Fruit fly (Drosophila melanogaster): Measurements from ENCODE around the gene Acsf3.

Gene Acsf3

DNA sequence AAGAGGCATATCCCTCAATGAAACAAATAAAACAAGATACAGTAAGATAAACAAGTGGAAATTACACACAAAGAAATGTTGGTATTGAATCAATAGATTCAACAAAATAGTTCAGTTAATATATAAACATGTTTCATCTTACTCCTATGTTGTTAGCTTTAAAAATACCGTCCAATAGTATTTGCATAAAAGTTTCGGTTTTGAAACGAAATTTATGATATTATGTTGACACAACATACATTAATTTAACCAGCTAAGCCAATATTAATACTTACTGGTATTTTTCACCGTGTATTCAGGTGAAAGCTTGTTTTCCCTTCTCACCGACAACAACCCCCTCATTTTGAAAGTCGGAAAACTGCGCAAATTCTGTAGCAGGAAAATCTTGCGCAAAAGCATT is 9.7 kb downstream of the Acsf3 start (continued):
- TF ChIP-seq CG6813 (GFP tag; optimal IDR thresholded peaks at IDR 0.05) (peak; percentile 68), HLH54F (GFP tag; optimal IDR thresholded peaks at IDR 0.05) (peak; percentile 20), CG30403 (GFP tag; optimal IDR thresholded peaks at IDR 0.05) (peak; percentile 61), pfk (GFP tag; optimal IDR thresholded peaks at IDR 0.05) (no peak), CG2889 (GFP tag; IDR thresholded peaks at IDR 0.05) (no peak), CG6254 (GFP tag; optimal IDR thresholded peaks at IDR 0.05) (peak; percentile 33), her (GFP tag; optimal IDR thresholded peaks at IDR 0.05) (peak; percentile 29), CG14667 (GFP tag; IDR thresholded peaks at IDR 0.05) (no peak), Blimp-1 (GFP tag; optimal IDR thresholded peaks at IDR 0.05) (peak; percentile 70), Nf-YB (GFP tag; optimal IDR thresholded peaks at IDR 0.05) (peak; percentile 46), CG17385 (GFP tag; optimal IDR thresholded peaks at IDR 0.05) (peak; percentile 69), CG11504 (tag; optimal IDR thresholded peaks at IDR 0.05) (peak; percentile 80), Antp (GFP tag; optimal IDR thresholded peaks at IDR 0.05) (peak; percentile 17), ATbp (GFP tag; optimal IDR thresholded peaks at IDR 0.05) (peak; percentile 81), caup (GFP tag; optimal IDR thresholded peaks at IDR 0.05; ENCODE audit: severe bottlenecking) (peak; percentile 74), CG9727 (GFP tag; optimal IDR thresholded peaks at IDR 0.05) (peak; percentile 51), ERR (GFP tag; optimal IDR thresholded peaks at IDR 0.05) (no peak), ham (GFP tag; IDR thresholded peaks at IDR 0.05) (no peak), fd64A (GFP tag; optimal IDR thresholded peaks at IDR 0.05) (peak; percentile 54), HLH3B (GFP tag; IDR thresholded peaks at IDR 0.05) (peak; percentile 58; the same call in 1 of the 2 replicates), Fer1 (GFP tag; optimal IDR thresholded peaks at IDR 0.05) (peak; percentile 76), Hr51 (GFP tag; optimal IDR thresholded peaks at IDR 0.05) (peak; percentile 33 to 78), gcm2 (GFP tag; optimal IDR thresholded peaks at IDR 0.05) (no peak), CG31441 (GFP tag; IDR thresholded peaks at IDR 0.05) (peak; percentile 78), CG6683 (GFP tag; optimal IDR thresholded peaks at IDR 0.05) (peak; percentile 52), dan (GFP tag; IDR thresholded peaks at IDR 0.05) (no peak), D19A (tag; optimal IDR thresholded peaks at IDR 0.05) (peak; percentile 58), CkIIα-i1 (GFP tag; IDR thresholded peaks at IDR 0.05) (no peak), ro (GFP tag; IDR thresholded peaks at IDR 0.05) (no peak), CG13296 (GFP tag; optimal IDR thresholded peaks at IDR 0.05) (peak; percentile 66), CG7745 (tag; optimal IDR thresholded peaks at IDR 0.05) (no peak), HHEX (GFP tag; optimal IDR thresholded peaks at IDR 0.05) (peak; percentile 76), CG10147 (GFP tag; optimal IDR thresholded peaks at IDR 0.05) (peak; percentile 37), CG11093 (GFP tag; IDR thresholded peaks at IDR 0.05) (0 out of 3 replicates have a peak, but pooled peaks have one; percentile 35), twi (tag; optimal IDR thresholded peaks at IDR 0.05) (peak; percentile 39), CG11560 (tag; IDR thresholded peaks at IDR 0.05) (no peak), CG9797 (GFP tag; optimal IDR thresholded peaks at IDR 0.05) (no peak), Hmx (GFP tag; optimal IDR thresholded peaks at IDR 0.05) (no peak), en (GFP tag; optimal IDR thresholded peaks at IDR 0.05) (no peak), sd (tag; optimal IDR thresholded peaks at IDR 0.05) (no peak), CG17912 (GFP tag; optimal IDR thresholded peaks at IDR 0.05) (no peak), CG9932 (GFP tag; IDR thresholded peaks at IDR 0.05) (peak; percentile 57), CG1024 (GFP tag; IDR thresholded peaks at IDR 0.05) (peak; percentile 37; the same call in 1 of the 2 replicates), odd (GFP tag; optimal IDR thresholded peaks at IDR 0.05) (peak; percentile 61), CG10267 (tag; optimal IDR thresholded peaks at IDR 0.05) (peak; percentile 51), CG17186 (GFP tag; optimal IDR thresholded peaks at IDR 0.05) (peak; percentile 6), dm (GFP tag; optimal IDR thresholded peaks at IDR 0.05) (peak; percentile 32), kay (GFP tag; optimal IDR thresholded peaks at IDR 0.05) (peak; percentile 30), tna (GFP tag; IDR thresholded peaks at IDR 0.05; ENCODE audit: partially characterized antibody) (no peak), Fer3 (tag; optimal IDR thresholded peaks at IDR 0.05) (peak; percentile 77)
